Worm (Caenorhabditis elegans) whole organism, early embryonic: Measurements from ENCODE around the gene fbxb-114.

Source experiments
- ama-1 ChIP-seq: fragments of 150-350 bp; optimal IDR thresholded peaks from 2 replicates; lab custom pipeline; 2014
- pes-1 ChIP-seq: fragments of 200-800 bp; sonication (Bioruptor generic); IDR thresholded peaks from 2 replicates; pipeline ENCODE4 v1.3.6; 2022; ENCODE audit warnings: missing genetic modification reagents, missing genetic modification characterization, missing compliant biosample characterization
- sea-1 ChIP-seq: fragments of 200-800 bp; sonication (Bioruptor generic); conservative IDR thresholded peaks from 2 replicates; pipeline ENCODE4 v1.3.6; 2022; ENCODE audit warnings: missing genetic modification characterization, missing compliant biosample characterization

DNA sequence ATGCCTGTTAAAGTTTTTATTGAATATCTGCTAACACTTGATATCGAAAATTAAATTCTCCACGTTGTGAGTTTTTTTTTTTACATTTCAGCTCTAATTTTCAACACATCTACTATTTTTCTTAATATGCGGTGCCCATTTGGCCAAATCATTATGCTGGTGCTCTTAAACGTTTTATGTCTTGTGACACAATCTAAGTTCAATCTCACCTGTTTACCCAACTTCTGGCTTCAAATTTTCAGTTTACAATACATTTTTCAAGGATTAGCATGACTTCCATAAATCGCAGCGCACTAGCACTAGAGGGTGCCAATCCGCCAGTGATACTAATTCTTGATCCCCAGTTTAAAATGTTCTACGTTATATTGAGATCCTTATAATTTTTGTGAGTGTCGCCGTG, 20.7 kb downstream of the fbxb-114 start:
- TF ChIP-seq ama-1 (lab: Kevin White, UChicago) (no peak), sea-1 (no peak), pes-1 (GFP tag; lab: Robert Waterston, UW) (peak; percentile 4; the same call in 1 of the 2 replicates)
